Worm (Caenorhabditis elegans) whole organism, early embryonic: ENCODE data around the gene col-152.
A peak's percentile ranks its signal among the peaks of the same experiment; 100 is the strongest.

Source experiments
- B0310.2 ChIP-seq: sonication (generic microtip); optimal IDR thresholded peaks from 2 replicates; lab custom pipeline; 2016; ENCODE audit warnings: mild to moderate bottlenecking, missing genetic modification characterization, missing compliant biosample characterization
- F13C5.2 ChIP-seq: sonication (generic microtip); optimal IDR thresholded peaks from 2 replicates; lab custom pipeline; 2017; ENCODE audit warnings: mild to moderate bottlenecking, missing genetic modification characterization, inconsistent platforms, missing compliant biosample characterization
- aly-1 ChIP-seq: sonication (generic microtip); optimal IDR thresholded peaks from 2 replicates; lab custom pipeline; 2016; ENCODE audit warnings: missing genetic modification characterization, missing compliant biosample characterization
- ama-1 ChIP-seq: fragments of 150-350 bp; optimal IDR thresholded peaks from 2 replicates; lab custom pipeline; 2014
- ceh-13 ChIP-seq: fragments of 200-800 bp; sonication (Bioruptor generic); optimal IDR thresholded peaks from 2 replicates; lab custom pipeline; 2018; ENCODE audit warnings: mild to moderate bottlenecking, missing genetic modification characterization, missing compliant biosample characterization
- ceh-36 ChIP-seq: sonication (generic microtip); optimal IDR thresholded peaks from 2 replicates; lab custom pipeline; 2016; ENCODE audit warnings: missing genetic modification characterization, inconsistent platforms, missing compliant biosample characterization
- ets-7 ChIP-seq: sonication (generic microtip); optimal IDR thresholded peaks from 2 replicates; lab custom pipeline; 2016; ENCODE audit warnings: missing genotype, missing genetic modification characterization, missing compliant biosample characterization
- flt-1 ChIP-seq: fragments of 200-800 bp; sonication (Bioruptor generic); IDR thresholded peaks from 2 replicates; pipeline ENCODE4 v1.3.6; 2022; ENCODE audit warnings: missing genetic modification characterization, missing compliant biosample characterization
- hmbx-1 ChIP-seq: sonication (generic microtip); optimal IDR thresholded peaks from 2 replicates; lab custom pipeline; 2016; ENCODE audit warnings: mild to moderate bottlenecking, missing genetic modification characterization, missing compliant biosample characterization
- hmg-4 ChIP-seq: fragments of 200-800 bp; sonication (Bioruptor generic); optimal IDR thresholded peaks from 2 replicates; lab custom pipeline; 2018; ENCODE audit warnings: mild to moderate bottlenecking, missing genetic modification characterization, missing compliant biosample characterization
- hnd-1 ChIP-seq: sonication (generic microtip); optimal IDR thresholded peaks from 2 replicates; lab custom pipeline; 2016; ENCODE audit warnings: missing genetic modification characterization, missing compliant biosample characterization
- pes-1 ChIP-seq: fragments of 200-800 bp; sonication (Bioruptor generic); IDR thresholded peaks from 2 replicates; pipeline ENCODE4 v1.3.6; 2022; ENCODE audit warnings: missing genetic modification reagents, missing genetic modification characterization, missing compliant biosample characterization
- scrt-1 ChIP-seq: fragments of 200-800 bp; sonication (Bioruptor generic); IDR thresholded peaks from 2 replicates; pipeline ENCODE4 v1.3.6; 2022; ENCODE audit warnings: missing genetic modification characterization, missing compliant biosample characterization
- sea-1 ChIP-seq: fragments of 200-800 bp; sonication (Bioruptor generic); conservative IDR thresholded peaks from 2 replicates; pipeline ENCODE4 v1.3.6; 2022; ENCODE audit warnings: missing genetic modification characterization, missing compliant biosample characterization
- tbx-11 ChIP-seq: fragments of 200-800 bp; sonication (Bioruptor generic); IDR thresholded peaks from 2 replicates; pipeline ENCODE4 v1.3.6; 2022; ENCODE audit warnings: missing genetic modification characterization, missing compliant biosample characterization
- tbx-37 ChIP-seq: fragments of 200-800 bp; sonication (Bioruptor generic); conservative IDR thresholded peaks from 2 replicates; pipeline ENCODE4 v1.3.6; 2022; ENCODE audit warnings: missing genetic modification reagents, missing genetic modification characterization, missing compliant biosample characterization
- tra-4 ChIP-seq: sonication (generic microtip); optimal IDR thresholded peaks from 2 replicates; lab custom pipeline; 2017; ENCODE audit warnings: missing genetic modification characterization, missing compliant biosample characterization

col-152 gene

ce11 chrV:10536095-10536691 is 24.5 kb upstream of the col-152 start, which contains the start of gene ppm-1.A:
TSS of gene ppm-1.A (minus strand) at chrV:10536388.
- TF ChIP-seq pes-1 (no peak), ceh-13 (no peak)

DNA sequence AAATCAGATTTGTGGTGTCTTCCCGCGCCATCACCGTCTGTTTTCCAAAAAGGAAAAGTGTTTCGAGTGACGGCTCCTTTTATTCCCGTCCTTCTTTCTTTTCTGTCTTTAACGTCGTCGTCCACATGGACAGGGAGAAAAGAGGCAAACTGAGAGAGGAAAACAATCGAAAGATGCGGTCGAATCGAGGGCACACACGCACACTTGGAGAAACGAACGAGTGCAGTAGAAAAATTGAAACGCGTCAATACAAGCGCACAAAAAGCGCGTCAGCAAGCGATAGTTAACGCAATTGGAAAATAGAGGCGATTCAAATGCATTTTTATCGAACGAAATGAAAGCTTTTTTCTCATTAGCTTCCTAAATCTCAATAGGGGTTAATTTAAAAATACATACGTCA is 23.9 kb upstream of the col-152 start:
- TF ChIP-seq B0310.2 (tag; lab: Kevin White, UChicago) (no peak), tbx-11 (no peak), hmg-4 (peak; percentile 50), F13C5.2 (tag; lab: Kevin White, UChicago) (peak; percentile 11), sea-1 (no peak)

- no peak for TF ChIP-seq B0310.2 (tag; lab: Kevin White, UChicago)
- TF ChIP-seq ama-1 (lab: Kevin White, UChicago) = no peak
- no peak for TF ChIP-seq F13C5.2 (tag; lab: Kevin White, UChicago)
- TF ChIP-seq ceh-13 = no peak
- TF ChIP-seq scrt-1 (GFP tag; lab: Robert Waterston, UW) = no peak
These were observed 21.6 kb upstream of the col-152 start, which contains the start of gene F25D1.8 for ce11 chrV:10539114-10539513. TSS of gene F25D1.8 (plus strand) at chrV:10539414.

ce11 chrV:10540024-10540423 is 20.7 kb upstream of the col-152 start, which contains the start of gene degt-1:
TSS of gene degt-1 (plus strand) at chrV:10540324.
- no peak for TF ChIP-seq ceh-36 (tag; lab: Kevin White, UChicago)
- TF ChIP-seq F13C5.2 (tag; lab: Kevin White, UChicago) = no peak
- TF ChIP-seq aly-1 (tag; lab: Kevin White, UChicago) = no peak

- TF ChIP-seq ets-7 (tag; lab: Kevin White, UChicago) = no peak
These were observed 14.0 kb upstream of the col-152 start, which contains the start of gene F25D1.5 for ce11 chrV:10546749-10547148. TSS of gene F25D1.5 (minus strand) at chrV:10546783.

- TF ChIP-seq tra-4 (no peak), B0310.2 (tag; lab: Kevin White, UChicago) (no peak), aly-1 (tag; lab: Kevin White, UChicago) (no peak), F13C5.2 (tag; lab: Kevin White, UChicago) (no peak), hnd-1 (tag; lab: Kevin White, UChicago) (no peak), hmbx-1 (tag; lab: Kevin White, UChicago) (no peak), ceh-36 (tag; lab: Kevin White, UChicago) (no peak), tbx-37 (GFP tag; lab: Robert Waterston, UW) (no peak), tbx-11 (no peak), scrt-1 (GFP tag; lab: Robert Waterston, UW) (no peak), ets-7 (tag; lab: Kevin White, UChicago) (no peak), pes-1 (no peak), flt-1 (GFP tag; lab: Robert Waterston, UW) (no peak), ama-1 (lab: Kevin White, UChicago) (no peak)
These were observed 11.7 kb upstream of the col-152 start, which contains the start of gene srd-34 for ce11 chrV:10548981-10549380. TSS of gene srd-34 (minus strand) at chrV:10549081.

- no peak for TF ChIP-seq scrt-1 (GFP tag; lab: Robert Waterston, UW)
- TF ChIP-seq ama-1 (lab: Kevin White, UChicago) = no peak
- no peak for TF ChIP-seq tbx-11
- no peak for TF ChIP-seq tra-4
- no peak for TF ChIP-seq F13C5.2 (tag; lab: Kevin White, UChicago)
- TF ChIP-seq pes-1 = no peak
- TF ChIP-seq sea-1 = no peak
- TF ChIP-seq hmg-4 = no peak
- TF ChIP-seq ceh-36 (tag; lab: Kevin White, UChicago) = no peak
- no peak for TF ChIP-seq B0310.2 (tag; lab: Kevin White, UChicago)
- TF ChIP-seq tbx-37 (GFP tag; lab: Robert Waterston, UW) = no peak
- no peak for TF ChIP-seq ceh-13
- TF ChIP-seq hnd-1 (tag; lab: Kevin White, UChicago) = no peak
- TF ChIP-seq aly-1 (tag; lab: Kevin White, UChicago) = no peak
- no peak for TF ChIP-seq ets-7 (tag; lab: Kevin White, UChicago)
- no peak for TF ChIP-seq flt-1 (GFP tag; lab: Robert Waterston, UW)
- TF ChIP-seq hmbx-1 (tag; lab: Kevin White, UChicago) = no peak
These were observed 11.0 kb upstream of the col-152 start, which contains the start of gene F32G8.2 for ce11 chrV:10549717-10550116. TSS of gene F32G8.2 (plus strand) at chrV:10550017.

ce11 chrV:10555239-10555638 is 5.5 kb upstream of the col-152 start, which contains the start of gene F32G8.3:
TSS of gene F32G8.3 (minus strand) at chrV:10555339.
- TF ChIP-seq hmbx-1 (tag; lab: Kevin White, UChicago) = no peak
- no peak for TF ChIP-seq hmg-4
- TF ChIP-seq tbx-11 = no peak
- TF ChIP-seq tra-4 = no peak
- no peak for TF ChIP-seq ceh-13
- TF ChIP-seq ama-1 (lab: Kevin White, UChicago) = no peak
- TF ChIP-seq scrt-1 (GFP tag; lab: Robert Waterston, UW) = no peak
- TF ChIP-seq pes-1 = no peak
- TF ChIP-seq B0310.2 (tag; lab: Kevin White, UChicago) = no peak
- TF ChIP-seq flt-1 (GFP tag; lab: Robert Waterston, UW) = no peak
- no peak for TF ChIP-seq tbx-37 (GFP tag; lab: Robert Waterston, UW)
- no peak for TF ChIP-seq ceh-36 (tag; lab: Kevin White, UChicago)
- no peak for TF ChIP-seq sea-1
- no peak for TF ChIP-seq aly-1 (tag; lab: Kevin White, UChicago)
- no peak for TF ChIP-seq hnd-1 (tag; lab: Kevin White, UChicago)
- no peak for TF ChIP-seq ets-7 (tag; lab: Kevin White, UChicago)
- TF ChIP-seq F13C5.2 (tag; lab: Kevin White, UChicago) = no peak
